Fruit fly (Drosophila melanogaster) whole organism, embryonic: Measurements from ENCODE around the gene CG10214.

Experiments
- ATbp ChIP-seq: fragments of 200-800 bp; sonication (Bioruptor generic); optimal IDR thresholded peaks from 2 replicates; lab custom pipeline; 2017; ENCODE audit warnings: missing biosample characterization, mild to moderate bottlenecking, missing genetic modification characterization, missing genetic modification reagents
- Atf3 ChIP-seq: fragments of 200-800 bp; sonication (Bioruptor generic); optimal IDR thresholded peaks from 3 replicates; lab custom pipeline; 2016; ENCODE audit warnings: missing biosample characterization, missing genetic modification characterization
- Blimp-1 ChIP-seq: fragments of 200-800 bp; sonication (Bioruptor generic); optimal IDR thresholded peaks from 3 replicates; lab custom pipeline; 2018; ENCODE audit warnings: missing biosample characterization, missing genetic modification characterization, mild to moderate bottlenecking, moderate library complexity, missing genetic modification reagents
- Bteb2 ChIP-seq: fragments of 200-800 bp; sonication (Bioruptor generic); optimal IDR thresholded peaks from 2 replicates; lab custom pipeline; 2016; ENCODE audit warnings: missing biosample characterization, missing genetic modification characterization
- CG10147 ChIP-seq: fragments of 200-800 bp; sonication (Bioruptor generic); optimal IDR thresholded peaks from 2 replicates; lab custom pipeline; 2019; ENCODE audit warnings: missing biosample characterization, mild to moderate bottlenecking, missing genetic modification characterization, moderate library complexity
- CG10321 ChIP-seq: fragments of 200-800 bp; sonication (Bioruptor generic); IDR thresholded peaks from 2 replicates; pipeline ENCODE4 v1.3.6; 2022; ENCODE audit warnings: missing biosample characterization, missing genetic modification characterization
- CG13296 ChIP-seq: fragments of 200-800 bp; sonication (Bioruptor generic); optimal IDR thresholded peaks from 3 replicates; lab custom pipeline; 2018; ENCODE audit warnings: missing biosample characterization, mild to moderate bottlenecking, missing genetic modification characterization
- CG13424 ChIP-seq: fragments of 200-800 bp; sonication (Bioruptor generic); optimal IDR thresholded peaks from 2 replicates; lab custom pipeline; 2019; ENCODE audit warnings: missing biosample characterization, mild to moderate bottlenecking, missing genetic modification characterization, moderate library complexity
- CG15269 ChIP-seq: fragments of 200-800 bp; sonication (Bioruptor generic); optimal IDR thresholded peaks from 2 replicates; lab custom pipeline; 2018; ENCODE audit warnings: missing biosample characterization, mild to moderate bottlenecking, missing genetic modification characterization, moderate library complexity
- CG16863 ChIP-seq: fragments of 200-800 bp; sonication (Bioruptor generic); optimal IDR thresholded peaks from 3 replicates; lab custom pipeline; 2016; ENCODE audit warnings: missing biosample characterization, missing genetic modification characterization
- CG1792 ChIP-seq: fragments of 200-800 bp; sonication (Bioruptor generic); optimal IDR thresholded peaks from 2 replicates; lab custom pipeline; 2016; ENCODE audit warnings: missing biosample characterization, missing genetic modification characterization
- CG2120 ChIP-seq: fragments of 200-800 bp; sonication (Bioruptor generic); optimal IDR thresholded peaks from 3 replicates; lab custom pipeline; 2016; ENCODE audit warnings: missing biosample characterization, missing genetic modification characterization
- CG31224 ChIP-seq: fragments of 200-800 bp; sonication (Bioruptor generic); IDR thresholded peaks from 2 replicates; pipeline ENCODE4 v1.3.6; 2022; ENCODE audit warnings: missing biosample characterization, missing genetic modification characterization
- CG31365 ChIP-seq: fragments of 200-800 bp; sonication (Bioruptor generic); optimal IDR thresholded peaks from 2 replicates; lab custom pipeline; 2018; ENCODE audit warnings: missing biosample characterization, mild to moderate bottlenecking, missing genetic modification characterization
- CG5180 ChIP-seq: fragments of 200-800 bp; sonication (Bioruptor generic); optimal IDR thresholded peaks from 3 replicates; lab custom pipeline; 2017; ENCODE audit warnings: missing biosample characterization, missing genetic modification characterization, mild to moderate bottlenecking, moderate library complexity, missing genetic modification reagents
- CG6175 ChIP-seq: fragments of 200-800 bp; sonication (Bioruptor generic); IDR thresholded peaks from 3 replicates; pipeline ENCODE4 v1.3.6; 2022; ENCODE audit warnings: missing biosample characterization, missing genetic modification characterization
- CG6254 ChIP-seq: fragments of 200-800 bp; sonication (Bioruptor generic); optimal IDR thresholded peaks from 3 replicates; lab custom pipeline; 2017; ENCODE audit warnings: mild to moderate bottlenecking, missing biosample characterization, missing genetic modification reagents, missing genetic modification characterization
- CG6791 ChIP-seq: fragments of 200-800 bp; sonication (Bioruptor generic); IDR thresholded peaks from 3 replicates; pipeline ENCODE4 v1.3.6; 2022; ENCODE audit warnings: missing biosample characterization, missing genetic modification characterization; ENCODE audit not compliant: partially characterized antibody
- CG6813 ChIP-seq: fragments of 200-800 bp; sonication (Bioruptor generic); optimal IDR thresholded peaks from 2 replicates; lab custom pipeline; 2017; ENCODE audit warnings: missing biosample characterization, missing genetic modification characterization, mild to moderate bottlenecking, moderate library complexity, missing genetic modification reagents
- CG6854 ChIP-seq: fragments of 200-800 bp; sonication (Bioruptor generic); optimal IDR thresholded peaks from 3 replicates; lab custom pipeline; 2017; ENCODE audit warnings: missing biosample characterization, mild to moderate bottlenecking, missing genetic modification characterization
- Deaf1 ChIP-seq: fragments of 200-800 bp; optimal IDR thresholded peaks from 3 replicates; lab custom pipeline; 2019; ENCODE audit warnings: missing biosample characterization, mild to moderate bottlenecking, missing genetic modification characterization, moderate library complexity
- Hr78 ChIP-seq, 2 experiments: fragments of 200-800 bp in 1 of 2; fragments of >200 bp in 1 of 2; sonication (Bioruptor generic) in 1 of 2; optimal IDR thresholded peaks; 2 replicates each; lab custom pipeline; 2017 to 2019; ENCODE audit warnings: missing biosample characterization in 2 of 2, missing genetic modification characterization in 2 of 2, mild to moderate bottlenecking in 1 of 2, moderate library complexity in 1 of 2
- Kr ChIP-seq: fragments of 200-800 bp; sonication (Bioruptor generic); optimal IDR thresholded peaks from 2 replicates; lab custom pipeline; 2017; ENCODE audit warnings: missing biosample characterization, mild to moderate bottlenecking, missing genetic modification characterization
- Lpt ChIP-seq: fragments of >200 bp; optimal IDR thresholded peaks from 2 replicates; lab custom pipeline; 2018; ENCODE audit warnings: missing biosample characterization, missing genetic modification characterization
- Sin3A ChIP-seq: fragments of >200 bp; optimal IDR thresholded peaks from 2 replicates; lab custom pipeline; 2018
- Six4 ChIP-seq: fragments of 200-800 bp; sonication (Bioruptor generic); optimal IDR thresholded peaks from 2 replicates; lab custom pipeline; 2016; ENCODE audit warnings: missing biosample characterization, missing genetic modification characterization
- Xrp1 ChIP-seq: fragments of 200-800 bp; sonication (Bioruptor generic); IDR thresholded peaks from 2 replicates; pipeline ENCODE4 v1.3.6; 2022; ENCODE audit warnings: missing biosample characterization, missing genetic modification characterization
- ab ChIP-seq: fragments of 200-800 bp; sonication (Bioruptor generic); optimal IDR thresholded peaks from 2 replicates; lab custom pipeline; 2016; ENCODE audit warnings: missing biosample characterization, missing genetic modification characterization
- az2 ChIP-seq: fragments of 200-800 bp; sonication (Bioruptor generic); optimal IDR thresholded peaks from 3 replicates; lab custom pipeline; 2016; ENCODE audit warnings: missing biosample characterization, missing genetic modification characterization
- chif ChIP-seq, 2 experiments: fragments of 200-800 bp; sonication (Bioruptor generic); optimal IDR thresholded peaks; 3 replicates each; lab custom pipeline; 2016; ENCODE audit warnings: missing biosample characterization in 2 of 2, missing genetic modification characterization in 2 of 2
- danr ChIP-seq: fragments of 200-800 bp; sonication (Bioruptor generic); IDR thresholded peaks from 2 replicates; pipeline ENCODE4 v1.3.6; 2022; ENCODE audit warnings: missing biosample characterization, missing genetic modification characterization
- dm ChIP-seq: fragments of 200-800 bp; sonication (Bioruptor generic); optimal IDR thresholded peaks from 3 replicates; lab custom pipeline; 2016; ENCODE audit warnings: missing biosample characterization, missing genetic modification characterization
- eve ChIP-seq, 2 experiments: fragments of >200 bp; optimal IDR thresholded peaks; 2 replicates each; lab custom pipeline; 2017; ENCODE audit warnings: missing biosample characterization in 2 of 2, missing genetic modification characterization in 2 of 2
- fd102C ChIP-seq: fragments of 200-800 bp; sonication (Bioruptor generic); optimal IDR thresholded peaks from 2 replicates; lab custom pipeline; 2018; ENCODE audit warnings: missing biosample characterization, mild to moderate bottlenecking, missing genetic modification characterization, moderate library complexity
- fd3F ChIP-seq: fragments of 200-800 bp; sonication (Bioruptor generic); optimal IDR thresholded peaks from 2 replicates; lab custom pipeline; 2018; ENCODE audit warnings: missing biosample characterization, mild to moderate bottlenecking, missing genetic modification characterization, moderate library complexity
- ftz-f1 ChIP-seq: fragments of 200-800 bp; sonication (Bioruptor generic); optimal IDR thresholded peaks from 2 replicates; lab custom pipeline; 2016; ENCODE audit warnings: missing biosample characterization, missing genetic modification characterization
- gfzf ChIP-seq: fragments of 200-800 bp; sonication (Bioruptor generic); optimal IDR thresholded peaks from 2 replicates; lab custom pipeline; 2016; ENCODE audit warnings: missing biosample characterization, mild to moderate bottlenecking, missing genetic modification characterization, moderate library complexity
- gro ChIP-seq: fragments of 200-800 bp; sonication (Bioruptor generic); optimal IDR thresholded peaks from 2 replicates; lab custom pipeline; 2016; ENCODE audit warnings: missing biosample characterization, missing genetic modification characterization
- kni ChIP-seq: fragments of 200-800 bp; sonication (Bioruptor generic); optimal IDR thresholded peaks from 3 replicates; lab custom pipeline; 2017; ENCODE audit warnings: mild to moderate bottlenecking, missing biosample characterization, missing genetic modification reagents, missing genetic modification characterization
- pan ChIP-seq, 4 experiments: fragments of >200 bp in 3 of 4; fragments of 200-800 bp in 1 of 4; sonication (Bioruptor generic) in 1 of 4; optimal IDR thresholded peaks in 3 of 4; IDR thresholded peaks in 1 of 4; 2 replicates each; pipeline versions ENCODE4 v1.3.6 to Lab custom; 2017 to 2022; ENCODE audit warnings: missing biosample characterization in 2 of 4, missing genetic modification characterization in 2 of 4, mixed read lengths in 1 of 4
- pnt ChIP-seq: fragments of 200-800 bp; sonication (Bioruptor generic); optimal IDR thresholded peaks from 3 replicates; lab custom pipeline; 2016; ENCODE audit warnings: missing biosample characterization, missing genetic modification characterization
- repo ChIP-seq: fragments of 200-800 bp; sonication (Bioruptor generic); optimal IDR thresholded peaks from 2 replicates; lab custom pipeline; 2016; ENCODE audit warnings: missing biosample characterization, missing genetic modification characterization
- schlank ChIP-seq: fragments of 200-800 bp; sonication (Bioruptor generic); optimal IDR thresholded peaks from 2 replicates; lab custom pipeline; 2018; ENCODE audit warnings: missing biosample characterization, mild to moderate bottlenecking, missing genetic modification characterization
- sim ChIP-seq: fragments of 200-800 bp; sonication (Bioruptor generic); IDR thresholded peaks from 2 replicates; pipeline ENCODE4 v1.3.6; 2022; ENCODE audit warnings: missing biosample characterization, missing genetic modification characterization
- sima ChIP-seq: fragments of 200-800 bp; sonication (Bioruptor generic); optimal IDR thresholded peaks from 2 replicates; lab custom pipeline; 2016; ENCODE audit warnings: missing biosample characterization, missing genetic modification characterization
- slbo ChIP-seq: fragments of 200-800 bp; sonication (Bioruptor generic); IDR thresholded peaks from 2 replicates; pipeline ENCODE4 v1.3.6; 2022; ENCODE audit warnings: missing biosample characterization, missing genetic modification characterization
- sna ChIP-seq: fragments of 200-800 bp; sonication (Bioruptor generic); IDR thresholded peaks from 2 replicates; pipeline ENCODE4 v1.3.6; 2022; ENCODE audit warnings: missing biosample characterization, missing genetic modification characterization; ENCODE audit not compliant: partially characterized antibody
- tin ChIP-seq: fragments of 200-800 bp; sonication (Bioruptor generic); optimal IDR thresholded peaks from 3 replicates; lab custom pipeline; 2016; ENCODE audit warnings: missing biosample characterization, missing genetic modification characterization
- toy ChIP-seq: fragments of 200-800 bp; sonication (Bioruptor generic); IDR thresholded peaks from 2 replicates; pipeline ENCODE4 v1.3.6; 2022; ENCODE audit warnings: missing biosample characterization, missing genetic modification characterization

CG10214 gene

DNA sequence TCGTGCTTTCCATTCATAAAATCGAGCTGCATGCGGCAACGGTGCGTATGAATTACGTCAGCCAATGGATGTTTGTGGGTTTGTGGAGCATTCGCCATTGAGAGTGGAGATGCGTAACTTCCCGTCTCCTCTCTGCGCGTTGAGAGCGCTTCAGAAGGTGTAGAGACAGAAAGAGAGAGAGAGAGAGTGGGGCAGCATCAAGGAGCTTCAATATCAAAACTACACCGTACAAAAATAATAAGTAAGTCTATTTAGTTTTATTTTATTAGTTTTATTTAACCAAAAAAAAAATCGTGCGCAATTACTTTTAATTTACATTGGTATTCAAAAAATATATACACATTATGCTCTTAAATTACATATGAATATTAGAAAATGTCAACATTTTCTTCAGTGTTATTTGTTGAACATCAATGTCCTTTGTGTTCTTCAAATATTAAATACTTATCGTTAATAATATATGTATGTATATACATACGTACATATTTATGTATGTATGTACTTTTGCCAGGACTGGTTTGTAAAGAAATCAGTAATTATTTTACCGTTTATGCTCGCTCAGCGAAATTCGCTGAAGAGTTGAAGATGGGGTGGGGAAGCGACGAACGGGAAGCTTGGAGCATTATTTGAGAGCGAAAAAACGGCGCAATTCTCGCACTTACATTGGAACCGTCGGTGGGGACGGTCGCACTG lies 44.5 kb downstream of the CG10214 start, which contains the start of gene CG10365 (continued):
- peak; percentile 52 for TF ChIP-seq CG6254 (GFP tag; lab: Kevin White, UChicago)
- peak; percentile 32; the same call in 1 of the 2 replicates for TF ChIP-seq CG10321 (GFP tag; lab: Robert Waterston, UW)
- TF ChIP-seq Bteb2 (GFP tag; lab: Kevin White, UChicago), result no peak
- TF ChIP-seq slbo (GFP tag; lab: Robert Waterston, UW), result peak; percentile 94
- peak; percentile 40 for TF ChIP-seq Deaf1
- TF ChIP-seq CG31224 (GFP tag; lab: Robert Waterston, UW), result no peak
- no peak for TF ChIP-seq pan (optimal IDR thresholded peaks at IDR 0.05; lab: Kevin White, UChicago)
- TF ChIP-seq pan (GFP tag; optimal IDR thresholded peaks at IDR 0.05 in 1 of 2, IDR thresholded peaks at IDR 0.05 in 1 of 2), result peak in 1 of 2 experiments; percentile 93
- TF ChIP-seq pnt (GFP tag; lab: Kevin White, UChicago), result no peak
- TF ChIP-seq Blimp-1 (GFP tag; lab: Kevin White, UChicago), result peak; percentile 85
- TF ChIP-seq fd102C (GFP tag; lab: Kevin White, UChicago), result no peak
- peak; percentile 95 for TF ChIP-seq CG15269
- peak; percentile 64; the same call in 1 of the 2 replicates for TF ChIP-seq sim (GFP tag; lab: Robert Waterston, UW)
- peak; percentile 82 for TF ChIP-seq CG6813 (GFP tag; lab: Kevin White, UChicago)
- TF ChIP-seq toy (GFP tag; lab: Robert Waterston, UW), result no peak
- peak in 1 of 2 experiments; percentile 14 for TF ChIP-seq chif (GFP tag; optimal IDR thresholded peaks at IDR 0.05; lab: Kevin White, UChicago)
- TF ChIP-seq ATbp (GFP tag; lab: Kevin White, UChicago), result peak; percentile 46
- TF ChIP-seq fd3F (GFP tag; lab: Kevin White, UChicago), result peak; percentile 90
- no peak for TF ChIP-seq repo (GFP tag; lab: Kevin White, UChicago)
- no peak for TF ChIP-seq Atf3 (GFP tag; lab: Kevin White, UChicago)
- TF ChIP-seq gro (GFP tag; lab: Kevin White, UChicago), result no peak
- TF ChIP-seq CG10147 (GFP tag; lab: Kevin White, UChicago), result peak; percentile 94
- no peak for TF ChIP-seq gfzf (GFP tag; lab: Kevin White, UChicago)
- TF ChIP-seq dm (GFP tag; lab: Kevin White, UChicago), result no peak
- TF ChIP-seq Six4 (GFP tag; lab: Kevin White, UChicago), result peak; percentile 49
- TF ChIP-seq ab (GFP tag; lab: Kevin White, UChicago), result no peak
- TF ChIP-seq Lpt (GFP tag; lab: Kevin White, UChicago), result no peak
- no peak for TF ChIP-seq kni (GFP tag; lab: Kevin White, UChicago)
- no peak for TF ChIP-seq CG1792 (GFP tag; lab: Kevin White, UChicago)
- TF ChIP-seq ftz-f1, result no peak
- no peak for TF ChIP-seq sima (GFP tag; lab: Kevin White, UChicago)
- peak; percentile 91 for TF ChIP-seq CG13296 (GFP tag; lab: Kevin White, UChicago)
- TF ChIP-seq CG2120, result peak; percentile 81
- no peak for TF ChIP-seq Sin3A (lab: Kevin White, UChicago)
- peak in 1 of 2 experiments; percentile 33 for TF ChIP-seq Hr78 (GFP tag; optimal IDR thresholded peaks at IDR 0.05; lab: Kevin White, UChicago)
- no peak for TF ChIP-seq CG31365
- peak; percentile 50; the same call in 1 of the 2 replicates for TF ChIP-seq danr (GFP tag; lab: Robert Waterston, UW)
- TF ChIP-seq CG6854, result peak; percentile 91
- TF ChIP-seq CG16863 (GFP tag; lab: Kevin White, UChicago), result no peak
- TF ChIP-seq CG5180 (GFP tag; lab: Kevin White, UChicago), result peak; percentile 70
- TF ChIP-seq Xrp1 (GFP tag; lab: Robert Waterston, UW), result peak; percentile 86
- no peak for TF ChIP-seq sna
- TF ChIP-seq schlank (tag; lab: Kevin White, UChicago), result no peak
- TF ChIP-seq tin (GFP tag; lab: Kevin White, UChicago), result peak; percentile 67
- TF ChIP-seq az2 (GFP tag; lab: Kevin White, UChicago), result peak; percentile 81
- TF ChIP-seq eve (GFP tag; optimal IDR thresholded peaks at IDR 0.05; lab: Kevin White, UChicago), result peak in 1 of 2 experiments; percentile 78
- TF ChIP-seq Kr (GFP tag; lab: Kevin White, UChicago), result no peak
- peak; percentile 92 for TF ChIP-seq CG13424 (tag; lab: Kevin White, UChicago)
- TF ChIP-seq CG6791 (GFP tag; lab: Robert Waterston, UW), result no peak
- TF ChIP-seq CG6175 (GFP tag; lab: Robert Waterston, UW), result 0 out of 3 replicates have a peak, but pooled peaks have one; percentile 46
